Fruit fly (Drosophila melanogaster): ENCODE measurements around the gene pum.

The pum gene

dm6 chr3R:9053021-9053420, 184.5 kb downstream of the pum start (continued):
- TF ChIP-seq CG3407 (GFP tag; optimal IDR thresholded peaks at IDR 0.05) (no peak), kah (GFP tag; optimal IDR thresholded peaks at IDR 0.05) (peak; percentile 63), CG12219 (GFP tag; optimal IDR thresholded peaks at IDR 0.05) (peak; percentile 50), Camta (GFP tag; optimal IDR thresholded peaks at IDR 0.05) (peak; percentile 56), Dad (GFP tag; optimal IDR thresholded peaks at IDR 0.05) (peak; percentile 28), CG2202 (tag; optimal IDR thresholded peaks at IDR 0.05) (no peak), rib (GFP tag; IDR thresholded peaks at IDR 0.05) (no peak), CG1832 (GFP tag; optimal IDR thresholded peaks at IDR 0.05) (no peak), HLH3B (GFP tag; IDR thresholded peaks at IDR 0.05) (no peak), CG8924 (tag; optimal IDR thresholded peaks at IDR 0.05) (no peak), CG3065 (GFP tag; optimal IDR thresholded peaks at IDR 0.05) (no peak), TFAM (GFP tag; optimal IDR thresholded peaks at IDR 0.05) (no peak), repo (GFP tag; optimal IDR thresholded peaks at IDR 0.05) (peak; percentile 54), Sry-δ (GFP tag; optimal IDR thresholded peaks at IDR 0.05) (peak; percentile 44), CG1603 (tag; optimal IDR thresholded peaks at IDR 0.05) (peak; percentile 43), dm (GFP tag; optimal IDR thresholded peaks at IDR 0.05) (peak; percentile 64), Myb (GFP tag; optimal IDR thresholded peaks at IDR 0.05) (peak; percentile 32), psq (GFP tag; optimal IDR thresholded peaks at IDR 0.05) (no peak), Doc2 (GFP tag; IDR thresholded peaks at IDR 0.05) (no peak), CG17802 (tag; optimal IDR thresholded peaks at IDR 0.05) (no peak), CG13287 (GFP tag; IDR thresholded peaks at IDR 0.05; ENCODE audit: partially characterized antibody) (no peak), CG11504 (tag; optimal IDR thresholded peaks at IDR 0.05) (peak; percentile 8), odd (GFP tag; optimal IDR thresholded peaks at IDR 0.05) (no peak), CG13775 (GFP tag; optimal IDR thresholded peaks at IDR 0.05) (no peak), Rfx (GFP tag; IDR thresholded peaks at IDR 0.05) (no peak), CG8944 (GFP tag; optimal IDR thresholded peaks at IDR 0.05) (peak; percentile 10), gfzf (GFP tag; optimal IDR thresholded peaks at IDR 0.05) (no peak), CG7839 (tag; optimal IDR thresholded peaks at IDR 0.05) (peak; percentile 24), otp (GFP tag; IDR thresholded peaks at IDR 0.05) (no peak), Six4 (GFP tag; optimal IDR thresholded peaks at IDR 0.05) (peak; percentile 7), tx (GFP tag; optimal IDR thresholded peaks at IDR 0.05) (peak; percentile 52), bcd (GFP tag; optimal IDR thresholded peaks at IDR 0.05) (no peak), CG18476 (GFP tag; optimal IDR thresholded peaks at IDR 0.05) (no peak), caup (GFP tag; optimal IDR thresholded peaks at IDR 0.05; ENCODE audit: severe bottlenecking) (peak; percentile 82), fru (optimal IDR thresholded peaks at IDR 0.05) (no peak), gcm2 (GFP tag; optimal IDR thresholded peaks at IDR 0.05) (peak; percentile 70), CG8359 (GFP tag; optimal IDR thresholded peaks at IDR 0.05; ENCODE audit: borderline replicate concordance) (no peak), CG13624 (GFP tag; optimal IDR thresholded peaks at IDR 0.05) (peak; percentile 81), usp (GFP tag; optimal IDR thresholded peaks at IDR 0.05) (no peak), Hey (tag; optimal IDR thresholded peaks at IDR 0.05) (no peak), CG4617 (GFP tag; optimal IDR thresholded peaks at IDR 0.05; ENCODE audit: borderline replicate concordance) (no peak), CG11085 (GFP tag; IDR thresholded peaks at IDR 0.05) (no peak), CG17328 (GFP tag; IDR thresholded peaks at IDR 0.05) (no peak), h (optimal IDR thresholded peaks at IDR 0.05) (no peak), CG9437 (GFP tag; optimal IDR thresholded peaks at IDR 0.05) (no peak), CG3995 (GFP tag; optimal IDR thresholded peaks at IDR 0.05) (no peak), mld (GFP tag; IDR thresholded peaks at IDR 0.05; ENCODE audit: partially characterized antibody) (no peak), Tbp (GFP tag; optimal IDR thresholded peaks at IDR 0.05) (no peak), Ets65A (GFP tag) (no peak), Sox100B (GFP tag; optimal IDR thresholded peaks at IDR 0.05) (no peak), CG17361 (GFP tag; IDR thresholded peaks at IDR 0.05) (no peak), toy (GFP tag; IDR thresholded peaks at IDR 0.05) (no peak), lilli (GFP tag; optimal IDR thresholded peaks at IDR 0.05) (peak; percentile 85)
